Worm (Caenorhabditis elegans): ENCODE data around the gene ins-17.

- TF ChIP-seq skn-1 (tag; optimal IDR thresholded peaks at IDR 0.05), result no peak
- TF ChIP-seq unc-39 (tag; optimal IDR thresholded peaks at IDR 0.05), result no peak
- no peak for TF ChIP-seq ama-1 (optimal IDR thresholded peaks at IDR 0.05)
- no peak for TF ChIP-seq unc-62 (GFP tag; optimal IDR thresholded peaks at IDR 0.05)
- no peak for TF ChIP-seq egl-27 (tag; optimal IDR thresholded peaks at IDR 0.05)
These were observed 11.6 kb upstream of the ins-17 start, which contains the start of gene cpg-1 for ce11 chrIII:4488892-4489409.
